Fruit fly (Drosophila melanogaster) whole organism: ENCODE measurements around the gene CG13449.

ENCODE experiments used
- CG8478 ChIP-seq: fragments of >200 bp; optimal IDR thresholded peaks from 2 replicates; lab custom pipeline; 2018; ENCODE audit warnings: inconsistent platforms
- pan ChIP-seq: fragments of >200 bp; optimal IDR thresholded peaks from 2 replicates; lab custom pipeline; 2017
- psq ChIP-seq: fragments of >200 bp; optimal IDR thresholded peaks from 2 replicates; lab custom pipeline; 2017

dm6 chr3L:15661567-15661966, 48.9 kb upstream of the CG13449 start, which contains the start of gene CG43082:
- no peak for TF ChIP-seq psq
- no peak for TF ChIP-seq CG8478
- TF ChIP-seq pan (lab: Kevin White, UChicago), result no peak
